Fruit fly (Drosophila melanogaster) whole organism, embryonic: ENCODE data around the gene CG31075.

Source experiments
- Abd-B ChIP-seq: fragments of 200-800 bp; sonication (Bioruptor generic); optimal IDR thresholded peaks from 2 replicates; lab custom pipeline; 2018; ENCODE audit warnings: missing biosample characterization, mild to moderate bottlenecking, missing genetic modification characterization, moderate library complexity
- Atf6 ChIP-seq: fragments of 200-800 bp; sonication (Bioruptor generic); IDR thresholded peaks from 2 replicates; pipeline ENCODE4 v1.3.6; 2022; ENCODE audit warnings: missing biosample characterization, missing genetic modification characterization
- Bgb ChIP-seq: fragments of 200-800 bp; sonication (Bioruptor generic); IDR thresholded peaks from 2 replicates; pipeline ENCODE4 v1.3.6; 2022; ENCODE audit warnings: missing biosample characterization, missing genetic modification characterization; ENCODE audit not compliant: partially characterized antibody
- CG13287 ChIP-seq: fragments of 200-800 bp; sonication (Bioruptor generic); IDR thresholded peaks from 2 replicates; pipeline ENCODE4 v1.3.6; 2022; ENCODE audit warnings: missing biosample characterization, missing genetic modification characterization; ENCODE audit not compliant: partially characterized antibody
- CG15696 ChIP-seq: fragments of 200-800 bp; sonication (Bioruptor generic); optimal IDR thresholded peaks from 2 replicates; lab custom pipeline; 2019; ENCODE audit warnings: missing biosample characterization, mild to moderate bottlenecking, missing genetic modification characterization, moderate library complexity
- CG1602 ChIP-seq: fragments of 200-800 bp; sonication (Bioruptor generic); optimal IDR thresholded peaks from 3 replicates; lab custom pipeline; 2016; ENCODE audit warnings: missing biosample characterization, missing genetic modification characterization
- CG17328 ChIP-seq: fragments of 200-800 bp; sonication (Bioruptor generic); IDR thresholded peaks from 2 replicates; pipeline ENCODE4 v1.3.6; 2022; ENCODE audit warnings: missing biosample characterization, missing genetic modification characterization
- CG18476 ChIP-seq: fragments of 200-800 bp; sonication (Bioruptor generic); optimal IDR thresholded peaks from 2 replicates; lab custom pipeline; 2016; ENCODE audit warnings: missing biosample characterization, mild to moderate bottlenecking, missing genetic modification characterization
- CG2199 ChIP-seq: fragments of 200-800 bp; sonication (Bioruptor generic); IDR thresholded peaks from 3 replicates; pipeline ENCODE4 v1.3.6; 2022; ENCODE audit warnings: missing biosample characterization, missing genetic modification characterization
- CG31441 ChIP-seq: fragments of 200-800 bp; sonication (Bioruptor generic); IDR thresholded peaks from 2 replicates; pipeline ENCODE4 v1.3.6; 2022; ENCODE audit warnings: missing biosample characterization, missing genetic modification characterization
- CG33213 ChIP-seq: fragments of 200-800 bp; sonication (Bioruptor generic); optimal IDR thresholded peaks from 3 replicates; lab custom pipeline; 2016; ENCODE audit warnings: missing biosample characterization, missing genetic modification characterization
- CG34224 ChIP-seq: fragments of 200-800 bp; sonication (Bioruptor generic); IDR thresholded peaks from 3 replicates; pipeline ENCODE4 v1.3.6; 2022; ENCODE audit warnings: missing biosample characterization, missing genetic modification characterization; ENCODE audit not compliant: partially characterized antibody
- CG3995 ChIP-seq: fragments of 200-800 bp; sonication (Bioruptor generic); optimal IDR thresholded peaks from 3 replicates; lab custom pipeline; 2016; ENCODE audit warnings: missing biosample characterization, missing genetic modification characterization
- CG4820 ChIP-seq: fragments of 200-800 bp; sonication (Bioruptor generic); optimal IDR thresholded peaks from 3 replicates; lab custom pipeline; 2016; ENCODE audit warnings: missing biosample characterization, missing genetic modification characterization
- CG7357 ChIP-seq: fragments of 200-800 bp; sonication (Bioruptor generic); IDR thresholded peaks from 3 replicates; pipeline ENCODE4 v1.3.6; 2022; ENCODE audit warnings: missing biosample characterization, missing genetic modification characterization
- CG8924 ChIP-seq: fragments of 200-800 bp; optimal IDR thresholded peaks from 3 replicates; lab custom pipeline; 2019; ENCODE audit warnings: missing biosample characterization, mild to moderate bottlenecking, missing genetic modification characterization, moderate library complexity
- CTCF ChIP-seq: fragments of 200-800 bp; sonication (Bioruptor generic); optimal IDR thresholded peaks from 2 replicates; lab custom pipeline; 2017; ENCODE audit warnings: missing biosample characterization, mild to moderate bottlenecking, missing genetic modification characterization, moderate library complexity
- D19B ChIP-seq: fragments of 200-800 bp; sonication (Bioruptor generic); optimal IDR thresholded peaks from 2 replicates; lab custom pipeline; 2017; ENCODE audit warnings: missing biosample characterization, mild to moderate bottlenecking, missing genetic modification characterization
- Eip74EF ChIP-seq, 2 experiments: fragments of 200-800 bp in 1 of 2; fragments of >200 bp in 1 of 2; sonication (Bioruptor generic) in 1 of 2; optimal IDR thresholded peaks; 2 replicates each; lab custom pipeline; 2017 to 2019; ENCODE audit warnings: missing biosample characterization in 2 of 2, missing genetic modification characterization in 2 of 2, mild to moderate bottlenecking in 1 of 2, moderate library complexity in 1 of 2
- Hand ChIP-seq: fragments of 200-800 bp; sonication (Bioruptor generic); optimal IDR thresholded peaks from 2 replicates; lab custom pipeline; 2017; ENCODE audit warnings: mild to moderate bottlenecking, missing biosample characterization, missing genetic modification reagents, missing genetic modification characterization
- Hmr ChIP-seq: fragments of 200-800 bp; sonication (Bioruptor generic); optimal IDR thresholded peaks from 3 replicates; lab custom pipeline; 2017; ENCODE audit warnings: mild to moderate bottlenecking, missing biosample characterization, missing genetic modification reagents, missing genetic modification characterization
- Hr78 ChIP-seq, 2 experiments: fragments of 200-800 bp in 1 of 2; fragments of >200 bp in 1 of 2; sonication (Bioruptor generic) in 1 of 2; optimal IDR thresholded peaks; 2 replicates each; lab custom pipeline; 2017 to 2019; ENCODE audit warnings: missing biosample characterization in 2 of 2, missing genetic modification characterization in 2 of 2, mild to moderate bottlenecking in 1 of 2, moderate library complexity in 1 of 2
- MBD-R2 ChIP-seq: fragments of 200-800 bp; sonication (Bioruptor generic); IDR thresholded peaks from 2 replicates; pipeline ENCODE4 v1.3.6; 2022; ENCODE audit warnings: missing biosample characterization, missing genetic modification characterization
- Oaz ChIP-seq: fragments of 200-800 bp; sonication (Bioruptor generic); IDR thresholded peaks from 2 replicates; pipeline ENCODE4 v1.3.6; 2022; ENCODE audit warnings: missing biosample characterization, missing genetic modification characterization
- Poxn ChIP-seq: fragments of 200-800 bp; sonication (Bioruptor generic); IDR thresholded peaks from 2 replicates; pipeline ENCODE4 v1.3.6; 2022; ENCODE audit warnings: missing biosample characterization, missing genetic modification characterization
- Ravus ChIP-seq: fragments of 200-800 bp; sonication (Bioruptor generic); IDR thresholded peaks from 2 replicates; pipeline ENCODE4 v1.3.6; 2022; ENCODE audit warnings: missing biosample characterization, missing genetic modification characterization
- Rx ChIP-seq: fragments of 200-800 bp; sonication (Bioruptor generic); IDR thresholded peaks from 2 replicates; pipeline ENCODE4 v1.3.6; 2022; ENCODE audit warnings: missing biosample characterization, missing genetic modification characterization
- Xrp1 ChIP-seq: fragments of 200-800 bp; sonication (Bioruptor generic); IDR thresholded peaks from 2 replicates; pipeline ENCODE4 v1.3.6; 2022; ENCODE audit warnings: missing biosample characterization, missing genetic modification characterization
- ato ChIP-seq: fragments of 200-800 bp; sonication (Bioruptor generic); IDR thresholded peaks from 2 replicates; pipeline ENCODE4 v1.3.6; 2022; ENCODE audit warnings: missing biosample characterization, missing genetic modification characterization; ENCODE audit not compliant: partially characterized antibody
- chinmo ChIP-seq: fragments of 200-800 bp; sonication (Bioruptor generic); IDR thresholded peaks from 4 replicates; pipeline ENCODE4 v1.3.6; 2022; ENCODE audit warnings: missing biosample characterization, missing genetic modification characterization; ENCODE audit not compliant: partially characterized antibody
- corto ChIP-seq: fragments of 200-800 bp; sonication (Bioruptor generic); optimal IDR thresholded peaks from 2 replicates; lab custom pipeline; 2016; ENCODE audit warnings: missing biosample characterization, mild to moderate bottlenecking, missing genetic modification characterization, moderate library complexity
- crc ChIP-seq: fragments of 200-800 bp; sonication (Bioruptor generic); optimal IDR thresholded peaks from 2 replicates; lab custom pipeline; 2016; ENCODE audit warnings: missing biosample characterization, missing genetic modification characterization
- crol ChIP-seq: fragments of 200-800 bp; sonication (Bioruptor generic); IDR thresholded peaks from 2 replicates; pipeline ENCODE4 v1.3.6; 2022; ENCODE audit warnings: missing biosample characterization, missing genetic modification characterization
- emc ChIP-seq: fragments of 200-800 bp; sonication (Bioruptor generic); optimal IDR thresholded peaks from 2 replicates; lab custom pipeline; 2016; ENCODE audit warnings: missing biosample characterization, missing genetic modification characterization
- exex ChIP-seq: fragments of 200-800 bp; sonication (Bioruptor generic); optimal IDR thresholded peaks from 4 replicates; lab custom pipeline; 2018; ENCODE audit warnings: missing biosample characterization, mild to moderate bottlenecking, missing genetic modification characterization, moderate library complexity
- fd64A ChIP-seq: fragments of 200-800 bp; sonication (Bioruptor generic); optimal IDR thresholded peaks from 3 replicates; lab custom pipeline; 2018; ENCODE audit warnings: missing biosample characterization, mild to moderate bottlenecking, missing genetic modification characterization
- fd96Cb ChIP-seq: fragments of 200-800 bp; sonication (Bioruptor generic); optimal IDR thresholded peaks from 2 replicates; lab custom pipeline; 2018; ENCODE audit warnings: missing biosample characterization, mild to moderate bottlenecking, missing genetic modification characterization, moderate library complexity
- h ChIP-seq: fragments of >200 bp; optimal IDR thresholded peaks from 2 replicates; lab custom pipeline; 2017
- jing ChIP-seq: fragments of 200-800 bp; sonication (Bioruptor generic); optimal IDR thresholded peaks from 2 replicates; lab custom pipeline; 2018; ENCODE audit warnings: missing biosample characterization, mild to moderate bottlenecking, missing genetic modification characterization
- kni ChIP-seq: fragments of 200-800 bp; sonication (Bioruptor generic); optimal IDR thresholded peaks from 3 replicates; lab custom pipeline; 2017; ENCODE audit warnings: mild to moderate bottlenecking, missing biosample characterization, missing genetic modification reagents, missing genetic modification characterization
- knrl ChIP-seq: fragments of 200-800 bp; sonication (Bioruptor generic); IDR thresholded peaks from 3 replicates; pipeline ENCODE4 v1.3.6; 2022; ENCODE audit warnings: missing biosample characterization, missing genetic modification characterization; ENCODE audit not compliant: partially characterized antibody
- lbe ChIP-seq: fragments of 200-800 bp; sonication (Bioruptor generic); optimal IDR thresholded peaks from 2 replicates; lab custom pipeline; 2016; ENCODE audit warnings: missing biosample characterization, mild to moderate bottlenecking, missing genetic modification characterization
- maf-S ChIP-seq: fragments of 200-800 bp; sonication (Bioruptor generic); optimal IDR thresholded peaks from 2 replicates; lab custom pipeline; 2016; ENCODE audit warnings: missing biosample characterization, missing genetic modification characterization
- org-1 ChIP-seq: fragments of 200-800 bp; sonication (Bioruptor generic); optimal IDR thresholded peaks from 2 replicates; lab custom pipeline; 2017; ENCODE audit warnings: missing biosample characterization, missing genetic modification characterization
- pzg ChIP-seq: fragments of 200-800 bp; sonication (Bioruptor generic); optimal IDR thresholded peaks from 3 replicates; lab custom pipeline; 2018; ENCODE audit warnings: missing biosample characterization, mild to moderate bottlenecking, missing genetic modification characterization, moderate library complexity
- schlank ChIP-seq: fragments of 200-800 bp; sonication (Bioruptor generic); optimal IDR thresholded peaks from 2 replicates; lab custom pipeline; 2018; ENCODE audit warnings: missing biosample characterization, mild to moderate bottlenecking, missing genetic modification characterization
- seq ChIP-seq: fragments of 200-800 bp; sonication (Bioruptor generic); IDR thresholded peaks from 2 replicates; pipeline ENCODE4 v1.3.6; 2022; ENCODE audit warnings: missing biosample characterization, missing genetic modification characterization
- stc ChIP-seq: fragments of 200-800 bp; sonication (Bioruptor generic); IDR thresholded peaks from 2 replicates; pipeline ENCODE4 v1.3.6; 2022; ENCODE audit warnings: missing biosample characterization, missing genetic modification characterization
- vnd ChIP-seq: fragments of 200-800 bp; sonication (Bioruptor generic); IDR thresholded peaks from 3 replicates; pipeline ENCODE4 v1.3.6; 2022; ENCODE audit warnings: missing biosample characterization, missing genetic modification characterization; ENCODE audit not compliant: partially characterized antibody
- yki ChIP-seq: fragments of >200 bp; optimal IDR thresholded peaks from 3 replicates; lab custom pipeline; 2018

CG31075 gene

DNA sequence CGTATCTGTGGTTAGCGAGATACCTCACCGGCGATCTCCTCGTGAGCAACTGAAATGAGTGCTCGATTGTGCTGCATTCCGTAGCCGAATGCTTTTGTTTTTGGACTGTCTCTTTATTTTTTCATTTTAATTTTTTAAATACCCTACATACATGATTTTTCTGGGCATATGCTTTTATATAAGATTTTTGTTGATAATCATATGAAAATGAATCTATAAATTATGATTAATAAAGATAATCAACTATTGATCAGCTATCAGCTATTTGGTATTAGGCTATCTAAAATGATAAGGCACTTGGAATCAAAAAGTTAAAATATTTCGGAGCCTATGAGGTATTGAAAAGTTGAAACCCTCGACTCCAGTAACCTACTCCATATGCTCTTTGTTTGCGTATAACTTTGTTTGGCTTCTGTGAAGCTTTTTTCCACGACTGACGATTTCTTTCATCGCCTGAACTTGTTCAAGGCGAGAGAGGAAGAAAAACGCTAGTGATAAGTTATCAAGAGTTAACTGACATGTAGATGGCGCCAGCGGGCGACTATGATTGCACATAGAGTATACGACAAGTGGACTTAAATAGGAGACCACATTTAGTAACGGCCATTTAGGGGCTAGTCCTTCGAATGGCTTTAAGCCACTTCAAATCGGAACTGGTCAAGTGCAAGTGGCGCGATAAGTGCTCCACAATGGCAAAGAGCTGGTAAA, 1.6 kb upstream of the CG31075 start, which contains the start of gene CG31076 (continued):
- TF ChIP-seq Xrp1 (GFP tag; lab: Robert Waterston, UW) (no peak; the same call in 1 of the 2 replicates), CG34224 (GFP tag; lab: Robert Waterston, UW) (no peak), CG3995 (GFP tag; lab: Kevin White, UChicago) (no peak), CG7357 (no peak), D19B (GFP tag; lab: Kevin White, UChicago) (peak; percentile 92), jing (GFP tag; lab: Kevin White, UChicago) (no peak), h (lab: Kevin White, UChicago) (no peak), Hr78 (GFP tag; optimal IDR thresholded peaks at IDR 0.05; lab: Kevin White, UChicago) (no peak), CTCF (GFP tag; lab: Kevin White, UChicago) (peak; percentile 92), crc (no peak), Eip74EF (GFP tag; optimal IDR thresholded peaks at IDR 0.05; lab: Kevin White, UChicago) (peak in 1 of 2 experiments; percentile 12), Hmr (GFP tag; lab: Kevin White, UChicago) (peak; percentile 18), CG13287 (GFP tag; lab: Robert Waterston, UW) (no peak; the same call in 1 of the 2 replicates), CG2199 (GFP tag; lab: Robert Waterston, UW) (no peak), seq (no peak), exex (tag; lab: Kevin White, UChicago) (peak; percentile 65), Hand (GFP tag; lab: Kevin White, UChicago) (no peak), CG17328 (no peak), ato (GFP tag; lab: Robert Waterston, UW) (no peak), chinmo (GFP tag; lab: Robert Waterston, UW) (0 out of 4 replicates have a peak, but pooled peaks have one; percentile 57), CG4820 (GFP tag; lab: Kevin White, UChicago) (no peak), CG31441 (GFP tag; lab: Robert Waterston, UW) (peak; percentile 48; the same call in 1 of the 2 replicates), corto (GFP tag; lab: Kevin White, UChicago) (peak; percentile 39), org-1 (no peak), crol (GFP tag; lab: Robert Waterston, UW) (no peak), Ravus (no peak), Rx (GFP tag; lab: Robert Waterston, UW) (no peak), Oaz (no peak), maf-S (GFP tag; lab: Kevin White, UChicago) (no peak), fd64A (GFP tag; lab: Kevin White, UChicago) (no peak), schlank (no peak), CG1602 (no peak), Abd-B (no peak), CG18476 (GFP tag; lab: Kevin White, UChicago) (peak; percentile 10), fd96Cb (no peak), emc (no peak), Bgb (GFP tag; lab: Robert Waterston, UW) (no peak), stc (no peak), kni (GFP tag; lab: Kevin White, UChicago) (no peak), CG8924 (no peak), knrl (GFP tag; lab: Robert Waterston, UW) (no peak), pzg (GFP tag; lab: Kevin White, UChicago) (no peak), vnd (GFP tag; lab: Robert Waterston, UW) (no peak), Poxn (GFP tag; lab: Robert Waterston, UW) (no peak), Atf6 (GFP tag; lab: Robert Waterston, UW) (no peak), yki (lab: Kevin White, UChicago) (no peak), CG15696 (no peak), MBD-R2 (GFP tag; lab: Robert Waterston, UW) (no peak), lbe (GFP tag; lab: Kevin White, UChicago) (peak; percentile 78), CG33213 (GFP tag; lab: Kevin White, UChicago) (no peak)
